Worm (Caenorhabditis elegans) whole organism, young adult: ENCODE results near the gene D1054.8.

Experiments
- F39B2.1 ChIP-seq: fragments of 200-800 bp; sonication (Bioruptor generic); IDR thresholded peaks from 2 replicates; pipeline ENCODE4 v1.3.6; 2022; ENCODE audit warnings: missing genetic modification reagents, missing genetic modification characterization, missing compliant biosample characterization
- cebp-1 ChIP-seq, 2 experiments: fragments of 200-800 bp in 1 of 2; sonication (Bioruptor generic) in 1 of 2; sonication (generic microtip) in 1 of 2; IDR thresholded peaks in 1 of 2; optimal IDR thresholded peaks in 1 of 2; 2 replicates each; pipeline versions ENCODE4 v1.3.6 to Lab custom; 2017 to 2022; ENCODE audit warnings: missing compliant biosample characterization in 2 of 2, missing genetic modification characterization in 2 of 2, mild to moderate bottlenecking in 1 of 2, missing genetic modification reagents in 1 of 2, moderate library complexity in 1 of 2
- mes-4 ChIP-seq: sonication (generic microtip); optimal IDR thresholded peaks from 2 replicates; lab custom pipeline; 2016; ENCODE audit warnings: missing genotype, missing genetic modification characterization, missing compliant biosample characterization
- nhr-179 ChIP-seq: sonication (generic microtip); optimal IDR thresholded peaks from 2 replicates; lab custom pipeline; 2016; ENCODE audit warnings: mild to moderate bottlenecking, missing genetic modification characterization, missing compliant biosample characterization

- TF ChIP-seq F39B2.1 (GFP tag; lab: Robert Waterston, UW) (no peak), nhr-179 (tag; lab: Kevin White, UChicago) (no peak), cebp-1 (GFP tag; IDR thresholded peaks at IDR 0.05; lab: Robert Waterston, UW) (no peak), cebp-1 (tag; optimal IDR thresholded peaks at IDR 0.05; lab: Kevin White, UChicago) (no peak), mes-4 (tag; lab: Kevin White, UChicago) (no peak)
Observed at ce11 chrV:10832862-10833261, 48.8 kb downstream of the D1054.8 start.
